Worm (Caenorhabditis elegans) whole organism, L1 larva: Measurements from ENCODE around the gene atx-2.

ENCODE experiments used
- Y116A8C.19 ChIP-seq: sonication (generic microtip); optimal IDR thresholded peaks from 2 replicates; lab custom pipeline; 2016; ENCODE audit warnings: missing compliant biosample characterization, missing genetic modification characterization, borderline replicate concordance
- blmp-1 ChIP-seq: fragments of 150-350 bp; optimal IDR thresholded peaks from 2 replicates; lab custom pipeline; 2014; ENCODE audit warnings: missing biosample characterization, missing genetic modification characterization
- ceh-63 ChIP-seq: fragments of 200-800 bp; sonication (Bioruptor generic); optimal IDR thresholded peaks from 2 replicates; lab custom pipeline; 2018; ENCODE audit warnings: mild to moderate bottlenecking, missing genetic modification characterization, missing compliant biosample characterization
- fkh-10 ChIP-seq: sonication (generic microtip); optimal IDR thresholded peaks from 2 replicates; lab custom pipeline; 2017; ENCODE audit warnings: missing biosample characterization, missing genetic modification reagents, missing genetic modification characterization
- fos-1 ChIP-seq: fragments of 150-350 bp; optimal IDR thresholded peaks from 2 replicates; lab custom pipeline; 2014; ENCODE audit warnings: missing biosample characterization, missing genetic modification characterization
- irx-1 ChIP-seq: sonication (generic microtip); optimal IDR thresholded peaks from 2 replicates; lab custom pipeline; 2016; ENCODE audit warnings: missing genetic modification characterization, missing compliant biosample characterization
- lin-35 ChIP-seq, 2 experiments: fragments of 150-350 bp; optimal IDR thresholded peaks; 2 replicates each; lab custom pipeline; 2014; ENCODE audit warnings: missing biosample characterization in 2 of 2, missing genetic modification characterization in 2 of 2, missing genetic modification reagents in 2 of 2
- mdl-1 ChIP-seq, 2 experiments: fragments of 150-350 bp; optimal IDR thresholded peaks; 2 replicates each; lab custom pipeline; 2014 to 2017; ENCODE audit warnings: missing biosample characterization in 2 of 2, missing genetic modification characterization in 2 of 2, inconsistent platforms in 1 of 2
- pag-3 ChIP-seq: sonication (generic microtip); optimal IDR thresholded peaks from 2 replicates; lab custom pipeline; 2017; ENCODE audit warnings: missing genetic modification characterization, mild to moderate bottlenecking, missing compliant biosample characterization, antibody characterized with exemption, borderline replicate concordance; ENCODE audit not compliant: insufficient read depth
- rnt-1 ChIP-seq: sonication (generic microtip); optimal IDR thresholded peaks from 2 replicates; lab custom pipeline; 2016; ENCODE audit warnings: mild to moderate bottlenecking, missing genetic modification characterization, moderate library complexity, missing compliant biosample characterization
- snu-23 ChIP-seq: sonication (generic microtip); optimal IDR thresholded peaks from 2 replicates; lab custom pipeline; 2016; ENCODE audit warnings: missing genetic modification characterization, missing compliant biosample characterization
- sptf-1 ChIP-seq: fragments of 150-350 bp; optimal IDR thresholded peaks from 2 replicates; lab custom pipeline; 2014; ENCODE audit warnings: missing biosample characterization, missing genetic modification characterization
- unc-62 ChIP-seq: fragments of 150-350 bp; optimal IDR thresholded peaks from 2 replicates; lab custom pipeline; 2014; ENCODE audit warnings: missing biosample characterization, missing genetic modification reagents, missing genetic modification characterization

DNA sequence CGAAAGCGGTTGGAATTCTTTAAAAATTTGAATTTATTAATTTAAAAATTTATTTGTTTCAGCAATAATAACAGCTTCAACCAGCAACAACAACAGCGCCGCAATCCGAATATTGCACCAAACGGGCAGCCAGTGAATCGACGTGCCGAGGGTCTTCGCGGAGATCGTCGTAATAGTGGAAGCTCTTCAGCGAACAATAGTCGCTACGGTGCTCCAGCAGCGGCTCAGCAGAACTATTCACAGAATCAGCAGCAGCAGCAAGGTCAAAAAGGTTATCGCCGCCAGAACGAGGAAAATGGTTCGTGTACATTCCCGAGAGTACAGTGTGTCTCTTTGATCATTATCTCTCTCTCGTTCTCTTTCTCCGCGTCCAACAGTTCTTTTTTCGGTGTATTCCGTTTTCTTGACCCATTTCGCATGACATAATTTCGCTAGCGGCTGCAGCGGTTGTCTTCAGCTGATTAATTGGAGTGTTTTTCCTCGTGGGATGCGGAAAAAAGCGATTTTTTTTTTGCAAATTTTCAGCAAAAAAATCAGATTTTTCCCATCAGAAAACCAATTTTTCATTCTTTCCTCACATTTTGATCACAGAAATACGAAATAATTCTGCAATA, 1.9 kb downstream of the atx-2 start:
- TF ChIP-seq irx-1 (tag; lab: Kevin White, UChicago) (no peak), ceh-63 (no peak), sptf-1 (tag; lab: Kevin White, UChicago) (no peak), rnt-1 (tag; lab: Kevin White, UChicago) (no peak), unc-62 (GFP tag; lab: Kevin White, UChicago) (no peak), blmp-1 (peak; percentile 71), mdl-1 (tag; optimal IDR thresholded peaks at IDR 0.05; lab: Kevin White, UChicago) (no peak), fkh-10 (GFP tag; lab: Kevin White, UChicago) (no peak), snu-23 (GFP tag; lab: Kevin White, UChicago) (no peak), pag-3 (tag; lab: Kevin White, UChicago) (no peak), fos-1 (tag; lab: Kevin White, UChicago) (no peak), lin-35 (GFP tag; optimal IDR thresholded peaks at IDR 0.05; lab: Kevin White, UChicago) (no peak), Y116A8C.19 (tag; lab: Kevin White, UChicago) (no peak)
